Fruit fly (Drosophila melanogaster): ENCODE results near the gene inaE.

Gene inaE

dm6 chrX:13762372-13762883 lies 21.1 kb upstream of the inaE start, which contains the start of gene rdgB (continued):
- peak; percentile 68; the same call in 2 of the 3 replicates for TF ChIP-seq CG6163 (GFP tag; IDR thresholded peaks at IDR 0.05)
- TF ChIP-seq topi (GFP tag; optimal IDR thresholded peaks at IDR 0.05), result peak; percentile 83
- peak; percentile 73 for TF ChIP-seq Hr39 (GFP tag; optimal IDR thresholded peaks at IDR 0.05)
- peak; percentile 80 for TF ChIP-seq CG34406 (GFP tag; optimal IDR thresholded peaks at IDR 0.05)
- peak; percentile 83 for TF ChIP-seq Smox (GFP tag; optimal IDR thresholded peaks at IDR 0.05)
- TF ChIP-seq Hr38 (GFP tag; optimal IDR thresholded peaks at IDR 0.05), result no peak
- peak; percentile 56 for TF ChIP-seq dsx (GFP tag; optimal IDR thresholded peaks at IDR 0.05; ENCODE audit: poor library complexity, severe bottlenecking)
- TF ChIP-seq CG6276 (GFP tag; optimal IDR thresholded peaks at IDR 0.05), result peak; percentile 84
- TF ChIP-seq CG3919 (GFP tag; optimal IDR thresholded peaks at IDR 0.05), result peak; percentile 88

dm6 chrX:13764397-13765119 lies 19.0 kb upstream of the inaE start:
- TF ChIP-seq vri (GFP tag; optimal IDR thresholded peaks at IDR 0.05), result peak; percentile 61
- peak; percentile 47 for TF ChIP-seq achi (GFP tag; optimal IDR thresholded peaks at IDR 0.05)
- TF ChIP-seq CG10669 (GFP tag; optimal IDR thresholded peaks at IDR 0.05), result peak; percentile 7
- no peak for TF ChIP-seq CG8319 (GFP tag; optimal IDR thresholded peaks at IDR 0.05)
- no peak for TF ChIP-seq lz (GFP tag; optimal IDR thresholded peaks at IDR 0.05)
- TF ChIP-seq fkh (GFP tag; optimal IDR thresholded peaks at IDR 0.05), result no peak
- TF ChIP-seq CG3919 (GFP tag; optimal IDR thresholded peaks at IDR 0.05), result peak; percentile 53
- no peak for TF ChIP-seq CG6854 (GFP tag; optimal IDR thresholded peaks at IDR 0.05)
- peak; percentile 31 for TF ChIP-seq CG10631 (GFP tag; optimal IDR thresholded peaks at IDR 0.05)
- TF ChIP-seq Hr38 (GFP tag; optimal IDR thresholded peaks at IDR 0.05), result no peak
- TF ChIP-seq Met (GFP tag; optimal IDR thresholded peaks at IDR 0.05), result peak; percentile 37
- no peak for TF ChIP-seq fd59A (GFP tag; optimal IDR thresholded peaks at IDR 0.05)
- TF ChIP-seq Eip75B (GFP tag; optimal IDR thresholded peaks at IDR 0.05), result peak; percentile 34
- TF ChIP-seq CG8119 (GFP tag; IDR thresholded peaks at IDR 0.05), result peak; percentile 63
- TF ChIP-seq CG15336 (GFP tag; IDR thresholded peaks at IDR 0.05), result peak; percentile 75
- no peak for TF ChIP-seq CG8632 (GFP tag; optimal IDR thresholded peaks at IDR 0.05)
- TF ChIP-seq dac (GFP tag; optimal IDR thresholded peaks at IDR 0.05), result no peak
- TF ChIP-seq esn (GFP tag; optimal IDR thresholded peaks at IDR 0.05), result peak; percentile 62
- no peak for TF ChIP-seq CG6808 (GFP tag; optimal IDR thresholded peaks at IDR 0.05)
- peak; percentile 73 for TF ChIP-seq Eip78C (GFP tag)
- peak; percentile 8 for TF ChIP-seq CG6792 (GFP tag; optimal IDR thresholded peaks at IDR 0.05)
- TF ChIP-seq topi (GFP tag; optimal IDR thresholded peaks at IDR 0.05), result no peak
- no peak for TF ChIP-seq CG11902 (GFP tag; optimal IDR thresholded peaks at IDR 0.05)
- TF ChIP-seq CG34406 (GFP tag; optimal IDR thresholded peaks at IDR 0.05), result peak; percentile 31
- no peak for TF ChIP-seq CG1621 (tag; optimal IDR thresholded peaks at IDR 0.05)
- TF ChIP-seq spab (GFP tag; optimal IDR thresholded peaks at IDR 0.05), result peak; percentile 21
- TF ChIP-seq eg (GFP tag; IDR thresholded peaks at IDR 0.05), result peak; percentile 49; the same call in 2 of the 3 replicates
- peak; percentile 40 for TF ChIP-seq net (GFP tag; optimal IDR thresholded peaks at IDR 0.05)
- peak; percentile 31 for TF ChIP-seq Smox (GFP tag; optimal IDR thresholded peaks at IDR 0.05)
- TF ChIP-seq CG11762 (GFP tag; optimal IDR thresholded peaks at IDR 0.05; ENCODE audit: insufficient read depth), result no peak
- peak; percentile 55 for TF ChIP-seq acj6 (GFP tag; optimal IDR thresholded peaks at IDR 0.05)
- peak; percentile 30 for TF ChIP-seq Sox14 (GFP tag; optimal IDR thresholded peaks at IDR 0.05)
- no peak for TF ChIP-seq Eip93F (GFP tag; optimal IDR thresholded peaks at IDR 0.05)
- TF ChIP-seq fd85E (GFP tag; optimal IDR thresholded peaks at IDR 0.05), result no peak
- TF ChIP-seq CG3032 (tag; optimal IDR thresholded peaks at IDR 0.05), result peak; percentile 28
- TF ChIP-seq CG6163 (GFP tag; IDR thresholded peaks at IDR 0.05), result peak; percentile 67; the same call in 1 of the 3 replicates
- TF ChIP-seq salr (GFP tag; optimal IDR thresholded peaks at IDR 0.05), result peak in 1 of 2 experiments; percentile 50
- TF ChIP-seq CG9139 (GFP tag; optimal IDR thresholded peaks at IDR 0.05), result no peak
- no peak for TF ChIP-seq CG7368 (GFP tag; optimal IDR thresholded peaks at IDR 0.05)
- peak; percentile 51 for TF ChIP-seq CG4318 (GFP tag; optimal IDR thresholded peaks at IDR 0.05)
- no peak for TF ChIP-seq Sox15 (GFP tag; optimal IDR thresholded peaks at IDR 0.05)
- TF ChIP-seq Blimp-1 (GFP tag; optimal IDR thresholded peaks at IDR 0.05), result no peak
- peak; percentile 7 for TF ChIP-seq CG31627 (GFP tag; optimal IDR thresholded peaks at IDR 0.05)
- no peak for TF ChIP-seq cyc (GFP tag; optimal IDR thresholded peaks at IDR 0.05)
- TF ChIP-seq dsx (GFP tag; optimal IDR thresholded peaks at IDR 0.05; ENCODE audit: poor library complexity, severe bottlenecking), result no peak
